Fruit fly (Drosophila melanogaster) whole organism: ENCODE data around the gene HP1b.

Experiments
- CG8478 ChIP-seq: fragments of >200 bp; optimal IDR thresholded peaks from 2 replicates; lab custom pipeline; 2018; ENCODE audit warnings: inconsistent platforms
- Dll ChIP-seq: fragments of >200 bp; optimal IDR thresholded peaks from 2 replicates; lab custom pipeline; 2017
- EcR ChIP-seq, 2 experiments: fragments of >200 bp; optimal IDR thresholded peaks; 2 replicates each; lab custom pipeline; 2017; ENCODE audit warnings: missing biosample characterization in 2 of 2, missing genetic modification characterization in 2 of 2, missing genetic modification reagents in 2 of 2
- pan ChIP-seq: fragments of >200 bp; optimal IDR thresholded peaks from 2 replicates; lab custom pipeline; 2017
- psq ChIP-seq: fragments of >200 bp; optimal IDR thresholded peaks from 2 replicates; lab custom pipeline; 2017
- usp ChIP-seq: fragments of >200 bp; optimal IDR thresholded peaks from 2 replicates; lab custom pipeline; 2017; ENCODE audit warnings: missing biosample characterization, missing genetic modification characterization, mixed read lengths

DNA sequence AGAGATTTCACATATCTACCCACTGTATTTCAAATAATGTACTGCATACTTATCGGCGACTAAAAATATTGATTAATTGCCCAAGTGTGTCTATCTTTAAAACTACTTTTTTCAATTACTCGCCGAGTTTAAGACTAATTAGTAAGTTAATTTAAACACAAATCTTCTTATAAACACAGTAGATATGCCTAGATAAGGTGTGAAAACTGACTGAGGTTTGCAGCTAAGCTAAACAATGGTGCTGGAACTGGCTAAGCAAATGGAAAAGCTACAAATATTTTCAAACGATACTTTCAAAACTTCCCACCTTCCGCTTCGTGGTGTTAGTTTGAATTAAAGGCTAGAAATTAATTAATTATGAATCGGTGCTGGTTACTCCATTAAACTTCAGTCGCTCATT lies 40.0 kb upstream of the HP1b start:
- TF ChIP-seq psq (lab: Kevin White, UChicago) (no peak), Dll (lab: Kevin White, UChicago) (no peak), pan (no peak), usp (GFP tag; lab: Kevin White, UChicago) (no peak), EcR (GFP tag; optimal IDR thresholded peaks at IDR 0.05; lab: Kevin White, UChicago) (no peak), CG8478 (lab: Kevin White, UChicago) (no peak)
